Fruit fly (Drosophila melanogaster): ENCODE measurements around the gene fray.

fray gene

dm6 chr3R:18583881-18584545, 11.1 kb downstream of the fray start (continued):
- TF ChIP-seq BtbVII (GFP tag; optimal IDR thresholded peaks at IDR 0.05) (peak; percentile 96), CG15514 (GFP tag; optimal IDR thresholded peaks at IDR 0.05) (peak; percentile 89), HLH54F (GFP tag; optimal IDR thresholded peaks at IDR 0.05) (peak; percentile 97), CG11093 (GFP tag; IDR thresholded peaks at IDR 0.05) (peak; percentile 95), emc (GFP tag; optimal IDR thresholded peaks at IDR 0.05) (peak; percentile 93), CoRest (tag; optimal IDR thresholded peaks at IDR 0.05) (peak; percentile 99), CG12155 (GFP tag; optimal IDR thresholded peaks at IDR 0.05) (peak; percentile 94), fd64A (GFP tag; optimal IDR thresholded peaks at IDR 0.05) (peak; percentile 95), psq (GFP tag; optimal IDR thresholded peaks at IDR 0.05) (peak; percentile 95), CG2889 (GFP tag; IDR thresholded peaks at IDR 0.05) (peak; percentile 91), CHES-1-like (GFP tag; optimal IDR thresholded peaks at IDR 0.05) (peak; percentile 97), Xbp1 (GFP tag; optimal IDR thresholded peaks at IDR 0.05) (peak; percentile 97), CG14965 (GFP tag; optimal IDR thresholded peaks at IDR 0.05; ENCODE audit: borderline replicate concordance) (peak; percentile 89), CG18011 (GFP tag; optimal IDR thresholded peaks at IDR 0.05) (peak; percentile 85), z (GFP tag; IDR thresholded peaks at IDR 0.05) (peak; percentile 77; the same call in 2 of the 3 replicates), CG5180 (GFP tag; optimal IDR thresholded peaks at IDR 0.05) (peak; percentile 91), Hr51 (GFP tag; optimal IDR thresholded peaks at IDR 0.05) (peak; percentile 94 to 97), slp2 (GFP tag; optimal IDR thresholded peaks at IDR 0.05) (peak; percentile 93), CG10209 (GFP tag; optimal IDR thresholded peaks at IDR 0.05) (peak; percentile 99), CG4820 (GFP tag; optimal IDR thresholded peaks at IDR 0.05) (peak; percentile 96), D19B (GFP tag; optimal IDR thresholded peaks at IDR 0.05) (peak; percentile 90), Sin3A (optimal IDR thresholded peaks at IDR 0.05) (no peak), ewg (GFP tag; optimal IDR thresholded peaks at IDR 0.05) (peak; percentile 96), kah (GFP tag; optimal IDR thresholded peaks at IDR 0.05) (peak; percentile 90), Max (GFP tag; optimal IDR thresholded peaks at IDR 0.05) (peak; percentile 97), Spps (tag; optimal IDR thresholded peaks at IDR 0.05) (peak; percentile 96), CG9932 (GFP tag; IDR thresholded peaks at IDR 0.05) (peak; percentile 94), CG14710 (tag; optimal IDR thresholded peaks at IDR 0.05) (peak; percentile 97), CG18262 (tag; optimal IDR thresholded peaks at IDR 0.05) (peak; percentile 99), odd (GFP tag; optimal IDR thresholded peaks at IDR 0.05) (peak; percentile 96), HLH3B (GFP tag; IDR thresholded peaks at IDR 0.05) (peak; percentile 94), CG15601 (tag; optimal IDR thresholded peaks at IDR 0.05) (peak; percentile 98), slou (GFP tag; optimal IDR thresholded peaks at IDR 0.05) (peak; percentile 94), fd102C (GFP tag; optimal IDR thresholded peaks at IDR 0.05) (peak; percentile 66), CG4404 (GFP tag; IDR thresholded peaks at IDR 0.05) (peak; percentile 82), insv (GFP tag; optimal IDR thresholded peaks at IDR 0.05) (peak; percentile 60 to 64), CG4282 (GFP tag; optimal IDR thresholded peaks at IDR 0.05) (peak; percentile 87), CG11695 (GFP tag; IDR thresholded peaks at IDR 0.05) (peak; percentile 95), Mad (GFP tag; optimal IDR thresholded peaks at IDR 0.05) (peak; percentile 96), Pdp1 (GFP tag; optimal IDR thresholded peaks at IDR 0.05) (peak; percentile 97), Awh (GFP tag; IDR thresholded peaks at IDR 0.05) (peak; percentile 95), Asciz (GFP tag; optimal IDR thresholded peaks at IDR 0.05) (peak; percentile 98), chn (GFP tag; optimal IDR thresholded peaks at IDR 0.05) (peak; percentile 97), Optix (GFP tag; IDR thresholded peaks at IDR 0.05) (peak; percentile 97), corto (GFP tag; optimal IDR thresholded peaks at IDR 0.05) (peak; percentile 27), rib (GFP tag; IDR thresholded peaks at IDR 0.05) (peak; percentile 93), CG9876 (GFP tag; optimal IDR thresholded peaks at IDR 0.05) (peak; percentile 93), CG6654 (GFP tag; optimal IDR thresholded peaks at IDR 0.05) (peak; percentile 85), Six4 (GFP tag; optimal IDR thresholded peaks at IDR 0.05) (peak; percentile 95)
